Fruit fly (Drosophila melanogaster) S2 (cell line): ENCODE results near the gene CG3708.

Experiments
- CG8478 ChIP-seq: fragments of >200 bp; optimal IDR thresholded peaks from 2 replicates; lab custom pipeline; 2018
- CTCF ChIP-seq, 2 experiments: fragments of >200 bp; optimal IDR thresholded peaks; 2 replicates each; lab custom pipeline; 2018

- TF ChIP-seq CTCF (optimal IDR thresholded peaks at IDR 0.05; lab: Kevin White, UChicago) = no peak
- no peak for TF ChIP-seq CG8478 (lab: Kevin White, UChicago)
Measured at dm6 chrX:932166-932565, 2.3 kb upstream of the CG3708 start, which contains the start of the genes CG32815 and CG3706.
